Fruit fly (Drosophila melanogaster): Measurements from ENCODE around the gene Spn.
A peak's percentile ranks its signal among the peaks of the same experiment; 100 is the strongest.

Gene Spn

dm6 chr3L:2589167-2589910 is 35.2 kb upstream of the Spn start, which contains the start of gene dos (continued):
- TF ChIP-seq prd (optimal IDR thresholded peaks at IDR 0.05) (no peak), prd (GFP tag; IDR thresholded peaks at IDR 0.05) (0 out of 3 replicates have a peak, but pooled peaks have one; percentile 38), tna (GFP tag; IDR thresholded peaks at IDR 0.05; ENCODE audit: partially characterized antibody) (0 out of 2 replicates have a peak, but pooled peaks have one; percentile 16), Awh (GFP tag; IDR thresholded peaks at IDR 0.05) (no peak), grau (tag; optimal IDR thresholded peaks at IDR 0.05) (peak; percentile 52), sima (GFP tag; optimal IDR thresholded peaks at IDR 0.05) (no peak), pnt (GFP tag; optimal IDR thresholded peaks at IDR 0.05) (no peak), CG2889 (GFP tag; IDR thresholded peaks at IDR 0.05) (no peak), Gsc (GFP tag; IDR thresholded peaks at IDR 0.05) (no peak), CG10209 (GFP tag; optimal IDR thresholded peaks at IDR 0.05) (peak; percentile 17), NK7.1 (GFP tag; optimal IDR thresholded peaks at IDR 0.05) (no peak), Chrac-16 (GFP tag; optimal IDR thresholded peaks at IDR 0.05) (peak; percentile 44), Bteb2 (GFP tag; optimal IDR thresholded peaks at IDR 0.05) (no peak), wor (GFP tag; IDR thresholded peaks at IDR 0.05) (no peak), CG12236 (GFP tag; optimal IDR thresholded peaks at IDR 0.05) (no peak), CG8924 (tag; optimal IDR thresholded peaks at IDR 0.05) (peak; percentile 69), CG9609 (GFP tag; optimal IDR thresholded peaks at IDR 0.05) (peak; percentile 22), usp (GFP tag; optimal IDR thresholded peaks at IDR 0.05) (no peak), kay (GFP tag; optimal IDR thresholded peaks at IDR 0.05) (no peak), ftz-f1 (GFP tag; optimal IDR thresholded peaks at IDR 0.05) (peak; percentile 34), luna (GFP tag; optimal IDR thresholded peaks at IDR 0.05) (no peak), CG7839 (tag; optimal IDR thresholded peaks at IDR 0.05) (peak; percentile 41), CG12219 (GFP tag; optimal IDR thresholded peaks at IDR 0.05) (no peak), salm (tag; optimal IDR thresholded peaks at IDR 0.05) (no peak), YL-1 (GFP tag; optimal IDR thresholded peaks at IDR 0.05) (peak; percentile 78), Sin3A (optimal IDR thresholded peaks at IDR 0.05) (peak; percentile 19), lab (GFP tag; optimal IDR thresholded peaks at IDR 0.05) (peak; percentile 17), CG31441 (GFP tag; IDR thresholded peaks at IDR 0.05) (0 out of 2 replicates have a peak, but pooled peaks have one; percentile 28), CG11456 (GFP tag; IDR thresholded peaks at IDR 0.05) (no peak), CG16815 (GFP tag; optimal IDR thresholded peaks at IDR 0.05) (no peak), CG11723 (GFP tag; optimal IDR thresholded peaks at IDR 0.05) (no peak), zf30C (GFP tag; optimal IDR thresholded peaks at IDR 0.05) (no peak), CG42726 (GFP tag; IDR thresholded peaks at IDR 0.05; ENCODE audit: partially characterized antibody) (peak; percentile 79), Dip2 (GFP tag; IDR thresholded peaks at IDR 0.05) (no peak), Ssrp (tag; optimal IDR thresholded peaks at IDR 0.05) (peak; percentile 15), CG3847 (GFP tag; IDR thresholded peaks at IDR 0.05) (peak; percentile 53), her (GFP tag; optimal IDR thresholded peaks at IDR 0.05) (peak; percentile 44), H2.0 (GFP tag; IDR thresholded peaks at IDR 0.05) (no peak), B-H1 (GFP tag; IDR thresholded peaks at IDR 0.05) (no peak), exex (tag; optimal IDR thresholded peaks at IDR 0.05) (peak; percentile 3), gem (tag; optimal IDR thresholded peaks at IDR 0.05) (peak; percentile 55), CG10431 (GFP tag; optimal IDR thresholded peaks at IDR 0.05) (no peak), CG7556 (GFP tag; optimal IDR thresholded peaks at IDR 0.05) (peak; percentile 21), chinmo (GFP tag; IDR thresholded peaks at IDR 0.05; ENCODE audit: partially characterized antibody) (no peak), Mad (GFP tag; optimal IDR thresholded peaks at IDR 0.05) (peak; percentile 73), Ada2b (GFP tag; IDR thresholded peaks at IDR 0.05) (no peak), Mes4 (GFP tag; optimal IDR thresholded peaks at IDR 0.05) (peak; percentile 10), Elba2 (GFP tag; optimal IDR thresholded peaks at IDR 0.05) (no peak), phol (tag; optimal IDR thresholded peaks at IDR 0.05) (peak; percentile 76), shn (GFP tag; optimal IDR thresholded peaks at IDR 0.05) (peak; percentile 4), insv (GFP tag; optimal IDR thresholded peaks at IDR 0.05) (peak in 1 of 2 experiments; percentile 67)
